Worm (Caenorhabditis elegans): ENCODE measurements around the gene atat-2.

DNA sequence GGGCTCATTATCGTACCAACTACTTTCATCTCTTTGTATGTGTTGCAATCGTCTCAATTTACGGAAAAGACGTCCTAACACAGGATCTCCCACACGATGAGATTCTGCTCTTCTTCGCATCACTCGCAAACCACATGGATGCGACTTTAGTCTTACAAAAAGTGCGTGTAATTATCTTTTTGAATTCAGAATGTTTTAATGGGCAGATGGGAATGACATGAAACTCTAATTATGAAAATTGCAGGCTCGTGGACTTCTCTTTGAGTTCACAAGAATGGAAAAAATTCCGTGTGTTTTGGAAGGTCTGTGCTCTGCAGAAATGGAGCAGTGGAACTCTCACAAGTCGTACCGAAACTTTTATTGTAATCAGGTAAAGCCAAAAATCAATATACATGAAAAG lies 52.6 kb downstream of the atat-2 start:
- TF ChIP-seq ama-1 (optimal IDR thresholded peaks at IDR 0.05): no peak
- no peak for TF ChIP-seq flt-1 (GFP tag; IDR thresholded peaks at IDR 0.05)
- no peak for TF ChIP-seq B0310.2 (tag; optimal IDR thresholded peaks at IDR 0.05)
- TF ChIP-seq ceh-13 (GFP tag; optimal IDR thresholded peaks at IDR 0.05): no peak
- TF ChIP-seq scrt-1 (GFP tag; IDR thresholded peaks at IDR 0.05): no peak
- TF ChIP-seq hnd-1 (tag; optimal IDR thresholded peaks at IDR 0.05): no peak
- TF ChIP-seq tbx-37 (GFP tag; conservative IDR thresholded peaks at IDR 0.05): no peak
- no peak for TF ChIP-seq hmg-4 (GFP tag; optimal IDR thresholded peaks at IDR 0.05)
- TF ChIP-seq sea-1 (GFP tag; conservative IDR thresholded peaks at IDR 0.05): no peak
- no peak for TF ChIP-seq ceh-36 (tag; optimal IDR thresholded peaks at IDR 0.05)
- TF ChIP-seq F13C5.2 (tag; optimal IDR thresholded peaks at IDR 0.05): no peak
- TF ChIP-seq hmbx-1 (tag; optimal IDR thresholded peaks at IDR 0.05): no peak
- no peak for TF ChIP-seq pes-1 (GFP tag; IDR thresholded peaks at IDR 0.05)

Data from whole organism, early embryonic.